Worm (Caenorhabditis elegans) whole organism, early embryonic: ENCODE results near the gene C35C5.10.

ENCODE experiments used
- B0310.2 ChIP-seq: sonication (generic microtip); optimal IDR thresholded peaks from 2 replicates; lab custom pipeline; 2016; ENCODE audit warnings: mild to moderate bottlenecking, missing genetic modification characterization, missing compliant biosample characterization
- F13C5.2 ChIP-seq: sonication (generic microtip); optimal IDR thresholded peaks from 2 replicates; lab custom pipeline; 2017; ENCODE audit warnings: mild to moderate bottlenecking, missing genetic modification characterization, inconsistent platforms, missing compliant biosample characterization
- aly-1 ChIP-seq: sonication (generic microtip); optimal IDR thresholded peaks from 2 replicates; lab custom pipeline; 2016; ENCODE audit warnings: missing genetic modification characterization, missing compliant biosample characterization
- ama-1 ChIP-seq: fragments of 150-350 bp; optimal IDR thresholded peaks from 2 replicates; lab custom pipeline; 2014
- ceh-13 ChIP-seq: fragments of 200-800 bp; sonication (Bioruptor generic); optimal IDR thresholded peaks from 2 replicates; lab custom pipeline; 2018; ENCODE audit warnings: mild to moderate bottlenecking, missing genetic modification characterization, missing compliant biosample characterization
- ceh-36 ChIP-seq: sonication (generic microtip); optimal IDR thresholded peaks from 2 replicates; lab custom pipeline; 2016; ENCODE audit warnings: missing genetic modification characterization, inconsistent platforms, missing compliant biosample characterization
- ets-7 ChIP-seq: sonication (generic microtip); optimal IDR thresholded peaks from 2 replicates; lab custom pipeline; 2016; ENCODE audit warnings: missing genotype, missing genetic modification characterization, missing compliant biosample characterization
- flt-1 ChIP-seq: fragments of 200-800 bp; sonication (Bioruptor generic); IDR thresholded peaks from 2 replicates; pipeline ENCODE4 v1.3.6; 2022; ENCODE audit warnings: missing genetic modification characterization, missing compliant biosample characterization
- hmbx-1 ChIP-seq: sonication (generic microtip); optimal IDR thresholded peaks from 2 replicates; lab custom pipeline; 2016; ENCODE audit warnings: mild to moderate bottlenecking, missing genetic modification characterization, missing compliant biosample characterization
- hmg-4 ChIP-seq: fragments of 200-800 bp; sonication (Bioruptor generic); optimal IDR thresholded peaks from 2 replicates; lab custom pipeline; 2018; ENCODE audit warnings: mild to moderate bottlenecking, missing genetic modification characterization, missing compliant biosample characterization
- hnd-1 ChIP-seq: sonication (generic microtip); optimal IDR thresholded peaks from 2 replicates; lab custom pipeline; 2016; ENCODE audit warnings: missing genetic modification characterization, missing compliant biosample characterization
- pes-1 ChIP-seq: fragments of 200-800 bp; sonication (Bioruptor generic); IDR thresholded peaks from 2 replicates; pipeline ENCODE4 v1.3.6; 2022; ENCODE audit warnings: missing genetic modification reagents, missing genetic modification characterization, missing compliant biosample characterization
- scrt-1 ChIP-seq: fragments of 200-800 bp; sonication (Bioruptor generic); IDR thresholded peaks from 2 replicates; pipeline ENCODE4 v1.3.6; 2022; ENCODE audit warnings: missing genetic modification characterization, missing compliant biosample characterization
- sea-1 ChIP-seq: fragments of 200-800 bp; sonication (Bioruptor generic); conservative IDR thresholded peaks from 2 replicates; pipeline ENCODE4 v1.3.6; 2022; ENCODE audit warnings: missing genetic modification characterization, missing compliant biosample characterization
- tbx-11 ChIP-seq: fragments of 200-800 bp; sonication (Bioruptor generic); IDR thresholded peaks from 2 replicates; pipeline ENCODE4 v1.3.6; 2022; ENCODE audit warnings: missing genetic modification characterization, missing compliant biosample characterization
- tbx-37 ChIP-seq: fragments of 200-800 bp; sonication (Bioruptor generic); conservative IDR thresholded peaks from 2 replicates; pipeline ENCODE4 v1.3.6; 2022; ENCODE audit warnings: missing genetic modification reagents, missing genetic modification characterization, missing compliant biosample characterization
- tra-4 ChIP-seq: sonication (generic microtip); optimal IDR thresholded peaks from 2 replicates; lab custom pipeline; 2017; ENCODE audit warnings: missing genetic modification characterization, missing compliant biosample characterization

Gene C35C5.10

DNA sequence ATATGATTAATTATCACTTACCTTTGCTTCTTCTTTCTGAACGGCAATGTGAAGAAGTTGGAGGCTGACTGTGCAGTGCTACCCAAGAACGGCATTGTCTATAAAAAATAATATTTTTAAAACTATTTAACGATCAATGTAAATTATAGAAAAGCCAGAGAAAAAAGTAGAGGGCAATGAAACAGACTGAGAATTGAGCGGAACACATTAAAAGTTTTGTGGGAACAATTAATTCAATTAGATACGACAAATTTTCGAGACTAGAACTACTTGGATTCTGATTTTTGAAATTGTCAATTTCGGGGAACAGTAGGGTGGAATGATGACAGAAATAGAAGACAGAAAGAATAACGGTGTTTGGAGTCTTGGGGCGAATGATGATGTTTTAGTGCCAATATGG lies 35.6 kb downstream of the C35C5.10 start, which contains the start of gene F52D10.2:
Gene F52D10.2, minus strand, starts transcription at position 101 of the 400 bp plus-strand sequence.
- no peak for TF ChIP-seq ceh-13 (GFP tag; lab: Kevin White, UChicago)

DNA sequence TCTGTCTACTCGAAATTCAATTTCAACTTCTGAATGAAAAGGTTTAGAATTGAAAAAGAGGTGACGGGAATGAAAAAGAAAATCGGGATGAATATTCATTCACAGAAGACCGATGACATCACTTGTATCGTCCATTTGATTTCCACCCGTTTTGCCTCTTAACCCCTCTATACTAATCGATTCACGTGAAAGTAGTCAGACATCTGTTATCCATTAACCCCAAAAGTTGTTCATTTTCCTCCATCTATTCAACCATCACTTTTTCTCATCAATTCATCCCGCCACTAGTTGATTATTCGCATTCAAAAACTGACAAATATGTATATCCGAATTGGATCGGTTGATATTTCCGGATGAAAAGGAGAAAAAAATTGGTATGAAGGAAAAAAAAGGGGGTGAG lies 36.5 kb downstream of the C35C5.10 start:
- TF ChIP-seq sea-1 (GFP tag; lab: Robert Waterston, UW) = no peak
- no peak for TF ChIP-seq flt-1 (GFP tag; lab: Robert Waterston, UW)
- TF ChIP-seq hmbx-1 (tag; lab: Kevin White, UChicago) = no peak
- TF ChIP-seq B0310.2 (tag; lab: Kevin White, UChicago) = no peak
- TF ChIP-seq scrt-1 (GFP tag; lab: Robert Waterston, UW) = no peak
- no peak for TF ChIP-seq pes-1 (GFP tag; lab: Robert Waterston, UW)
- TF ChIP-seq F13C5.2 (tag; lab: Kevin White, UChicago) = no peak
- TF ChIP-seq tra-4 = no peak
- no peak for TF ChIP-seq ama-1 (lab: Kevin White, UChicago)
- no peak for TF ChIP-seq ets-7 (tag; lab: Kevin White, UChicago)
- no peak for TF ChIP-seq tbx-37 (GFP tag; lab: Robert Waterston, UW)
- TF ChIP-seq aly-1 (tag; lab: Kevin White, UChicago) = no peak
- TF ChIP-seq tbx-11 = no peak

DNA sequence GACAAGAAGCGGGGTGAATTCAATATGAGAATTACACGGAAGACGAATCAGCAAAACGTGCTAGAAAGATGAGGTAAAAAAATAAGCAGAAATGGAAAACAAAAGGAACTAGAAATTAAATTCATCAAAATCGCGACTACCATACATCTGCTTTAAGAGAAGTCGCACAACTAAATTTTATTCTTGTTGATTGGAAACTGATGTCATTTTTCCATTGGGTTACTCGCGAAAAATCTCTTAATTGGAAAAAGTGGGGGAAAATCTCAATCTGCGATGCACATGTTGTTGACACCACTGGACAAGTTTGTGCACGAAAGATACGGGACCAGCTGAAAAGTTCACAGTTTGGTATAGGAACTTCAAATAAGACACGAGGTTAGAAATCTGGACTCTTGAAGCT lies 40.8 kb downstream of the C35C5.10 start:
- TF ChIP-seq tra-4 (no peak), B0310.2 (tag; lab: Kevin White, UChicago) (no peak), hnd-1 (tag; lab: Kevin White, UChicago) (no peak), tbx-37 (GFP tag; lab: Robert Waterston, UW) (no peak), pes-1 (GFP tag; lab: Robert Waterston, UW) (no peak), hmbx-1 (tag; lab: Kevin White, UChicago) (no peak), ets-7 (tag; lab: Kevin White, UChicago) (no peak)

DNA sequence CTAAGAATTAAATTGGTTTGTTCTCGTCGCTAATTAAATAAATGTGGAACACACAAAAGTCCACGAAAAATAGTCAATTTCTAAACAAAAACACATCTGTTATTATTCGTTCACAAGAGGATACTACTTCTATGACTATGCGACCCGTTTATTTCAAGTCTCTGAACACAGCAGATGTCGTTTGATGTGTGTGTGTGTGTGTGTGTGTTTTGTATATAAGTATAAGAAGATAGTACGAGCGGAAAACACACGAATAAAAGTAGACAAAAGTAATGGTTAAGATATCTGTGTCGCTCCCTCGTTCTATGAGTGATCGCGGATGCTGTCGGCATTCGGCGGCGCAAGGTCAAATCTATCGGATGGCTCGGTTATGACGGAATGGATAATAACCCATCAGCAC lies 42.8 kb downstream of the C35C5.10 start:
- TF ChIP-seq hmg-4 (GFP tag; lab: Kevin White, UChicago) (no peak), ceh-36 (tag; lab: Kevin White, UChicago) (no peak), ceh-13 (GFP tag; lab: Kevin White, UChicago) (no peak), scrt-1 (GFP tag; lab: Robert Waterston, UW) (no peak), tbx-11 (no peak), tra-4 (no peak), tbx-37 (GFP tag; lab: Robert Waterston, UW) (no peak), flt-1 (GFP tag; lab: Robert Waterston, UW) (no peak), F13C5.2 (tag; lab: Kevin White, UChicago) (no peak), ets-7 (tag; lab: Kevin White, UChicago) (no peak), aly-1 (tag; lab: Kevin White, UChicago) (no peak), pes-1 (GFP tag; lab: Robert Waterston, UW) (no peak)

DNA sequence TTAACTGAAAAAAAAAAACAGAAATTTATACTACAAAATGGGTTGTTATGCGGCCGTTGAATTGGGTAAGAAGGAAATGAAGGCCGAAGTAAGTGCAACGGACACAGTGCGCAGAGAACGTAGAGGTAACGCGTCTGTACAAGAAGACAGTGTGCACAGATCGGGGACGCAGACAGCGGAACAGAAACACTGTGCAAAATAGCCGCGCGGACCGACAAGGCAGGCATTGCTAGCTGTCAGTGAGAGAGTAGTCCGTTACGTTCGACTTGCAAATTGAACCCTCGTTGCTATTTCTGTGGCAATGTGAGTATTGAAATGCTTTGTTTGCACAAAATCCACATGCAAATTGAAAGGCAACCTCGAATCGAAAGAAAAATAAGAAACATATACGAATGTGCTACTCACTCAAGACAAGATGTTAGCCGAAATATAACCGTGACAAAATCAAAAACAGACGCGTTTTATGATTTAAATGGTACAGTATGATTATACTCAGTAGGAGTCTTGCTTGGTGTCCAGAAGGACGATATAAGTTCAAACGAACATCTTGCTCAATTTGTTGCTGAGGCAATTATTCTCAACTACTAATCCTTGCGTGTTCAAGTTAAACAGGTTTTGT lies 44.6 kb downstream of the C35C5.10 start:
- TF ChIP-seq hmg-4 (GFP tag; lab: Kevin White, UChicago) = peak; percentile 75
- no peak for TF ChIP-seq ceh-36 (tag; lab: Kevin White, UChicago)

DNA sequence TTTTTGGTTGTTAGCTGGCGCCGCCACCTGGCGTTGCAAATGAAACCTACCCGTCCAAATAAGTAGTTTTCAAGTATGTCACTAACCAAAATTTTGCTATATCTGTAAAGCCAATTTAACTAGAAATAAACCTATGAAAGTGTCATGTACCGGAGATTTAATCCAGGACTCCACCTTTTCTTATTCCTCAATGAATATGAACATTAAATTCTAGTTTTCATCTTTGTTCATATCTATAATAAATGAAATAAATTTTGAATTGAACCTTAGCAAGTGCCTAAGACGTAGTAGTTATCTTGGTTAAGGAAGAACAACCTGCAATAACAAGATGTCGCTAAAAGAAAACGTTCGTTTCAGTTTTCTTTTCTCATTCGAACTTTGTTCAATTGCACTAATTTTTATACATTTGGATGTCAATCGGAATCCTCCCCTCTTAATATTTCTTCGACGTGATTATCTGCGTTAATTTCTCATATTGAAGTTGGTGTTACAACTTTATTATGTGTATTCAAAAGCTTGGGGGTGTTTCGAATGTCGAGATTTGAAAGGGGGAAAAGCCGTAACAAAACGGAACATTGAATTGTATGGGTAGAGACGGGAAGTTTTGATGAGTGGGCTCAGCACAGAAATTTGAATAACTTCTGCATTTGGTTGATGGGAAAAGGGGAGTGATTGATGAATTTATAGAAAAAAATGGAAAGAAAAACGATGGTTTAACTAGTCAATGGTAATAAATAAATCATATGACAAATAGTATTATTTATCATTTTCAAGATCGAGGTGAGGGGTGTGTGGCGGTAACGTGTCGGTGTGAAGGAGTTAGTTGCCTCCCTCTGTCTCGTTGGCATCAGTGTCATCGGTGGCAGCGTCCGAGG lies 47.4 kb downstream of the C35C5.10 start:
- no peak for TF ChIP-seq ama-1 (lab: Kevin White, UChicago)
- no peak for TF ChIP-seq tbx-11
- TF ChIP-seq F13C5.2 (tag; lab: Kevin White, UChicago) = peak; percentile 26

DNA sequence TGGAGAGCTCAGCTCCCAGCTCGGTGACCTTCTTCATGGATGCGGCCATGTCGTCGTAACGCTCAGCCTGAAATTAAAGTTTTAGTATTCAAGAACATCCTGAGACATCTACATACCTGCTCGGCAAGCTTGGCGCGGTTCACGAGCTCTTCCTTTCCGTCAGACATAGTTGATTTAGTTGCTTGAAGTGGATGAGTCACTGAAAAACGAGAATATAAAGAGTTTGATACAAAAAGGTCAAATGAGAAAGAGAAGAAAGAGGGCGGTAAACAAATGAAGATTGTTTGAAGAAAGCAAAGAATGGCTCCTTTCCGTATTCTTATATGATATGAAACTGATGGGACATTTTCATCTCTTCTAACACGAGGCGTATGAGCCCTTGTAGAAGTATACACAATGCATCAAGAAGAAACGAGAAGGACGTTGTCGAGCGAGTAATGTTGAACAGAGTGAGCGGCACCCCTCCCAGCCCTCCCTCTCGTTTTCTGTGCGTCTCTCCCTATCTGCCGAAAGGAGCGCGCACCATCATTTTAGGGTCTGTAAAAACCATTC lies 49.2 kb downstream of the C35C5.10 start, which contains the start of gene ftt-2:
Gene ftt-2, minus strand, starts transcription at position 206 of the 552 bp plus-strand sequence.
- no peak for TF ChIP-seq sea-1 (GFP tag; lab: Robert Waterston, UW)
- TF ChIP-seq tbx-11 = no peak
- TF ChIP-seq scrt-1 (GFP tag; lab: Robert Waterston, UW) = no peak
- no peak for TF ChIP-seq B0310.2 (tag; lab: Kevin White, UChicago)
- no peak for TF ChIP-seq ets-7 (tag; lab: Kevin White, UChicago)
- TF ChIP-seq tbx-37 (GFP tag; lab: Robert Waterston, UW) = no peak
- TF ChIP-seq hmbx-1 (tag; lab: Kevin White, UChicago) = no peak
- TF ChIP-seq ama-1 (lab: Kevin White, UChicago) = no peak
- no peak for TF ChIP-seq flt-1 (GFP tag; lab: Robert Waterston, UW)
- no peak for TF ChIP-seq pes-1 (GFP tag; lab: Robert Waterston, UW)
- TF ChIP-seq hmg-4 (GFP tag; lab: Kevin White, UChicago) = no peak
- no peak for TF ChIP-seq ceh-36 (tag; lab: Kevin White, UChicago)
- no peak for TF ChIP-seq hnd-1 (tag; lab: Kevin White, UChicago)
- TF ChIP-seq ceh-13 (GFP tag; lab: Kevin White, UChicago) = no peak
- no peak for TF ChIP-seq aly-1 (tag; lab: Kevin White, UChicago)
- TF ChIP-seq tra-4 = no peak
- no peak for TF ChIP-seq F13C5.2 (tag; lab: Kevin White, UChicago)
